Fruit fly (Drosophila melanogaster) ovary, adult (tissue): Measurements from ENCODE around the gene cact.

Experiments used
- CG17801 ChIP-seq: fragments of 200-800 bp; optimal IDR thresholded peaks from 2 replicates; lab custom pipeline; 2019; ENCODE audit warnings: missing biosample characterization, mild to moderate bottlenecking, missing genetic modification characterization, moderate library complexity; ENCODE audit not compliant: partially characterized antibody

The cact gene

DNA sequence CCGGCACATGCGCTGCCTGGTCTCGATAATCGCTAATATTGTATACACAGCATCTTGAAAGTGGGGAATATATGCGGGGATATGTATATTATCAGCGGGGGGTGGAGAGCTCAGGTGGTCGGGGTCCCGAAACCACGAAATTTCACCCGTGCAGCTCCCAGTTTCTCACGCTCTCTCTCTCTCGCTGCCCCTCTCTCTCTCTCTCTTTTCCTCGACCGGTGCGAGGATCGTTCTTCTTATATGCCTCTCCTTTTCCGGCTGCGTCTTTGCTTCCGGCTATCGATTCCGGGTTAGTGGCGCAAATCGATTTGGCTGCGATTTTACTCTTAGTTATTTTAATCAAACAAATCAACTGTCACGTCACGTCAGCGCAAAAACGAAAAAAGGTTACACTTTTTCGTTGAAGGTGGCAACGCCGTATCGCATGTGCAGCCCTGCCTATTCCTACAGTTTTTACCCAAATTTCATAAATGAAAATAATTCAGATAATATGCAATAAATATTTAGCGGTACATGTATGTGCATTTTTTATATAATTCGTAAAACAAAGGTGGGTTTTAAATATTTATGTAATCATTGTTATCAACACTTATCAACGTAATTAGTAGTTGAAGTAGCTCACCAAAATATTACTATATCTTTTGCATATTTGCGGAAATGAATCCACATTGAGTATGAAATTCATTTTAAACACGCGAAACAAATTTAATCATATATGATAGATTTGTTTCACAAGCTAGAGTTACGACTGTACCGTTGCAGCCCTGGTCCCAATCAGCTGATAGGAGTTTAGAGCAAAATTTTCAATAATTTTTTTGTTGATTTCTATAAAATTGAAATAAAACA lies 26.3 kb downstream of the cact start, which contains the start of the genes heix and CG17328:
Gene heix, minus strand, starts transcription at position 393 of the 846 bp plus-strand sequence.
Gene CG17328, plus strand, starts transcription at position 478 of the 846 bp plus-strand sequence.
- peak; percentile 55 for TF ChIP-seq CG17801 (GFP tag; lab: Kevin White, UChicago)

DNA sequence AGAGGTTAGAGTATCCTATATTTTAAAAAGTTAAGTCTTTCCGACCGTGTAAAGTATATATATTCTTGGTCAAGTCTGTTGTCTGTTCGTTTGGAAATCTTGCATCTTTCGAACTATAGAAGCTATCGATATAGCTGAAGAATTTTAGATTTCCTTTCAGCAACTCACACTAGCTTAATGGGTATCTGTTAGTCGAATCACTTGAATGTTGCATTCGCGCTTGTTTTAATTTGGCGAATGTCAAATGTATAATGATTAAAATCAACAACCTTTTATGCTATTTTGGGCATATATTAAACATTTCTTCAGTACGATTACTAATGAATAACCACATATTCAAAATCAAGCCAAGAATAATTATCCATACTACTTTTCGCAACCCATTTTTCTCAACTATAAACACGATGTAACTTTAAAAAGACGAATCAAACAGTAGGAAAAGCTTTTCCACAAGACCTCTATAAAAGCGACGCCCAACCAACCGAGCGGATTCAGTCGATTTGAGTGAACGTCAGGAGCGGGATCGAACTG lies 32.2 kb downstream of the cact start, which contains the start of gene Cyp303a1:
Gene Cyp303a1, plus strand, starts transcription at position 481 of the 531 bp plus-strand sequence.
- TF ChIP-seq CG17801 (GFP tag; lab: Kevin White, UChicago): no peak

DNA sequence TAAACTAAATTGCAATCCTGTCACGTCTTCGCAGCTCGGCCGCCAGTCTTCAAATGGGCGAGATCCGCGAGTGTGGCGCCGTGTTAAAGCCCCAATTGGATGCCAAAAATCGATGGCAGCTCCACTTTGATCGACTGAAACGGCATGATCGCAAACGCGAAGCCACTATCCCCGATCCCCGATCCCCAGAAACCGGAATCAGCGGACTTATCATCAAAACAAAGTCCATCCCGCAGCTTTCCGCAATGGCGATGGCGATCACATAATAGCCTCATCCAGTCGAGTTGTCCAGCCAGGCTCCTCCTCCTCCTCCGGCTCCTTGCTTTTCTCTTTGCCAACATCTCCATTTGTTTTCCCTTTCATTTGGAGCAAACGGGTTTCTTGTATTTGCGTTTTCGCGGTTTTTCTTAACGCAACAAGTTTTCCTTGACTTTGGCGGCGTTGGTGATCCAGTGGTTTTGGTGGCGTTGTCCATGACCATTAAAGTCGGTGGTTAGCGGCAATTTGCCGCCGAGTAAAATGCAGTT lies 33.0 kb downstream of the cact start, which contains the start of gene CG13258:
Gene CG13258, minus strand, starts transcription at position 51 of the 527 bp plus-strand sequence.
- no peak for TF ChIP-seq CG17801 (GFP tag; lab: Kevin White, UChicago)

DNA sequence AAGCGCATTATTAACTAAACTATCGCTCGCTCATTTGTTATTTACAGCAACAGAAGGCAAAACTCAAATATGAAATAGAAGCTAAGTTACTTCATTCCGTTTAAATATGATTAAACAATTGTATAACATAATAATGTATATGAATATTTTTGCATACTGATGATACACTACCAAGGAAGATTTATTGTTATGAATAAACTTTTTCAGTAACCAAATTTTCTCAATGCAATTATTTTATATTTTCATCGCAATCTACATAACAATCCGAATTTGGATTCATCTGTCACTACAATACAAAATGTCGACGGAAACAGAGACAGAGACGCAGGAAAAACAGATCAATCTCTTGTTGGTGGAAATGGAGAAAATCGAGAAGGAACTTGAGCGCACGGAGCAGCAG lies 35.0 kb downstream of the cact start, which contains the start of gene CG17329:
Gene CG17329, plus strand, starts transcription at position 301 of the 400 bp plus-strand sequence.
- no peak for TF ChIP-seq CG17801 (GFP tag; lab: Kevin White, UChicago)

DNA sequence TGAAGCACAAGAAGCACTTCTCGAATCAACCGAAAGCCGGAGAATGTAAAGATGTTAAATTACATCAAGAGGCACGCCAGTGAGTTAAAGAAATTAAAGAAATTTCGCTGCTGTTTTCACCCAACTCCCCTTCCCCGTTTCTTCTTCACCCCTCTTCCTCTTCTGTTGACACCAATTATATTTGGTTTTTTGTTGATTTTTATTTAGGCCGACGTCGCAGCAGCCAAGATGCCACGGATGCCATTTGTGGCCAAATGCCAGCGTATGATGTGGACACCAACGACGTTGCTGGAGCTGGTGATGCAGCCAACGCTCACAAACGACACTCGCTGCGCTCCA lies 37.6 kb downstream of the cact start:
- no peak for TF ChIP-seq CG17801 (GFP tag; lab: Kevin White, UChicago)

DNA sequence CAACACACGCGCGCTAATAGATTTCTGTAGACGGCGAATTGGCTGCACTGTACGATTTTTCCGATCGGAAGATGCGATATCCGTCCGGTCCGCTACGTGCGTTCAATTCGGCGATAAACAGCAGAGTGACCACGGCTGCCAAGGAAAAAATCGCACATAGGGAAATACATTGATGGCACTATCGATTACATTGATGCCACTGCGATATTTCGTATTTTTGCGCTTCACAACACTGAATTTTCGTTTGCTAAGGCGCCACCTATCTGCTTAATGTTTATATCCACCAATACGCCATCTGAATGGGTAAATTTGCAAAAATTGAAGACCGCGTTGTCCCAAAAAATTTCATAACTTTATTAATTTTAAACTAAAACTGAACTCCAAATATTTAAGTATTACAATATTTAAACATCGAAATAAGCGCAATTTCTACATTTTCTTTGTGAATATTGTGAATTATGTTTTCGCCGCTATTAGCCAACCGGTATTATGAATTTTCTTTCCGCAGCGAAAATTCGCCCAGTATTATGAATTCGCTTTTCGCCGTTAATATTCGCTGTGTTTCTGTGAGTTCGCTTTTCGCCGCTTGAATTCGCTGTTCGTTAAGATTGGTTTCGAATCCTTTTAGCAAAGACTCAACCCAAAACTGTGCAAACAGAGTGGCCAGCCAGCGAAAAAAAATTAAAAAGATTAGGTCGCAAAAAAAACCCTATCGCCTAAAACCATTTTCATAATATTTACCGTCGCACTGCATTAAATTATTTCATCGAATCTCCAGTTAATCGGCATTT lies 38.2 kb downstream of the cact start, which contains the start of the genes crp and pkaap:
Gene crp, minus strand, starts transcription at position 129 of the 791 bp plus-strand sequence.
Gene pkaap, plus strand, starts transcription at position 689 of the 791 bp plus-strand sequence.
- peak; percentile 71 for TF ChIP-seq CG17801 (GFP tag; lab: Kevin White, UChicago)

DNA sequence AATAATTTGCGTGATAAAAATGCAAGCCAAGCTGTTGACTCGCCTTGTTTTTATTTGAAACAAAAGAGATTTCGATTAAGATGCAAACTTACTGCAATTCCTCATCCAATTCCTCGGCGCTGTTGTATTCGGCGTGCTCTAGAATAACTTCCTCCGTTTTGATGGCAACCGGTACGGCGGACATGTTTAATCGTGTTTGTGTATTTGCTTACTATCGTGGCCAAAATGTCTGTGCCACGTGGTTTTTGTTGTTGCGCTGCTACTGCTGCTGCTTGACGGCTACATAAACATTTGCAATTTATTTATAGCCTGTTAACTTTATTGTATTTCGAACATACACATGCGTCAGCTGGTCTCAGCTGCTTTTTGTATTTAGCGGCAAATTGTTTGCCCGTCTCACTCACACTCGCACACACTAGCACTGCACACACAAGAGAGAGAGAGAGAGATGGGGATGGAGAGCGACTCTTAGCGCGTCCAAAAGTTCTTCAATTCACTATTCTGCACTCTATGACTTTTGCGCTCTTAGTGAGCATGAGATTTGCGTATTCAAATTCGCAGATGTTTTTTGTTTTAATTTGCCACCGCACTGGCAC lies 38.9 kb downstream of the cact start:
- TF ChIP-seq CG17801 (GFP tag; lab: Kevin White, UChicago): no peak

DNA sequence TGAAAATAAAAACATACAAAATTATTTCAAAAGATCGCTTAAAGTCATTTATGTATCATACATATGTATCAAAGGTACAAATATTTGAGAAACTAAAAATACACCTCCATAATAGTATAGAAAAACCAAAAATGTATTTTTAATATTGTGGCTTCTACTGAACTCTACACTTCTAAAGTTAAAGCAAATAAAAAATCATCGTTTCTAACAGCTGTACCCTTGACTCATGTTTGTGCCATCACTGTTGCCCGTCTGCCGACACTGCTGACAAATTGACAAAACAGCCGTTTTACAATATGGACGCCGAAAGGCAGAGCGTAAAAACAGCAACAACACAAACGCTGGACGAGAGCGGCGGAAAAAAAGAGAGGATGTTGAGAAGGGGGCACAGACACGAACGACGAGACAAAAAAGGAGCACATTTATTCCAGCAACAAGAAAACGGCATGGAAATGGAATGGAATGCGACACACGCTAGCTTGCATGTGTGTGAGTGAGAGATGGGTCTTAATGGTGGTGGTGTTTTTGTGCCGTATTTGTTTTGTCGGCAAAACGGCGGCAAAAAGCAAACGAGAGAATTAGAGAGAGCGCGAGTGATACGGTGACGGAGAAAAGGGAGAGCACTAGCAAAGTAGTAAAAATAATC lies 39.5 kb downstream of the cact start:
- TF ChIP-seq CG17801 (GFP tag; lab: Kevin White, UChicago): peak; percentile 44

DNA sequence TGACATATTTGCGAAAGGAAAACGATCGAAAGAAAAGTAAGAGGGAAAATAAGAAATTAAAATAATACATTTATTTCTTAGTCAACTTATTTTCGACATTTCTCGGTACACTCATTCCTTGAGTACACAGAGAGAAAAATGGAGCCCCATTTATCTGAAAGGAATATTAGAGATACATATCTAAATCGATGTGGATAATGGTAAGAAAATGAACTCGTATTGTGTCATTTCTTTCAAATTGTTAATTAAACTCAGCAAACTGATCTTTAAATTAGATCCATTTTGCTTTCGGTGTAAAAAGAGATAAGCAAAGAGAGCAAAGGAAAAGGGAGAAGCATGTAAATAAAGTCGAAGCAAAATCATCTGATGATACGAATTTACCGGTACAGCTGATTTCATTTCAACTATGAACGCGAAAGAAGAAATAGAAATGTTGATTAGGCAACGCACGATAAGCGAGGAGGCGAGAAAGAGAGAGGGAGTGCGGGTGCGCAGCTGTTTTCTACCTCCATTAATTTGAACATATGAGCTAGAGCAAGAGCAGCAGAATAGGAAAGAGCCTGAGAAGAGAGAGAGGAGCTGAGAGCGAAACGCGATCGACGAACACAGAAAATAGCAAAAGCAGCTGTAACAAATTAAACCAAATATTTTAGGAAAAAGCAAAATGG lies 40.2 kb downstream of the cact start:
- TF ChIP-seq CG17801 (GFP tag; lab: Kevin White, UChicago): peak; percentile 80

DNA sequence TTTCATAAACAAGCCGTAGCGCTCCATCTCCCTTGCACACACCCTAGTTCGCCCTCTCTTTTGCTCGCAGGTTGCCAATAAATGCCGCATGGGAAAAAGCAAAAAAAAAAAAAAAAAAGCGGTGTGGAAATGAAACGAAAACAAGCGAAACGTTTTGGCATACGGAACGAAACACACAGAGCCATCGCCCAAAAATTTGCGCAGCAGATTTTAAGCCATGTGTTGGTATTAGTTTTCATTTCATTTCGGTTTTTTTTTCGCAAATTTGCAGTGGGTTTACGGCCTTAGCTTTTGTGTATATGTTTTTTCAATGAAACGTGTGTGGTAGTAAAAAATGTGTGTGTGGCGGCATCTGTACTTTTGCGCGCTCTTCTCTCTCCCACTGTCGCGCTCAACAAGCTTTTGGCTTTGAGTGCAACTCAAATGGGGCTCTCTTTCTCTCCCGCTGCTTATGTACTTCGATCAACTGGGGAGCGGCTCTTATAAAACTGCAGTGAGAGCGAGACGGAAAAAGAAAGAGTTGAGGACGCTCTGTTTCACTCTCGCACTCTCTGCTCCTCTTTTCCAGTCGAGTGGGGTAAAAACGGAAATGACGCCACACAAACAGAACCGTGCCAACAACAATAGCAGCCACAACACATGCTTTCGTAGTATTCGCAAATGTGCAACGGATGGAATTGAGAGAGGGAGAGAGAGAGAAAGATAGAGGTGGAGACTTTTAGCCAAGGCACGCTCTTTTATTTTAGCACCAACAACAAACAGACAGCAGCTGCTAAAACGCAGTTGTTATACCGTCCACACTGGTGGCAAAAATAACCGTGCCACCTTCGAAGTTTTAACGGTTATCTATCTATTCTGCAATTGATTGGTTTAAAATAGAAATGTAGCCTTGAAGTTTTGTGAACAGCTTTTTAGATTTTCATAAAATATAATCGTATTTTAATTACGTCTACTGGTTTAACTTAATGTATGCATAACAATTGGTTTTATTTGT lies 41.4 kb downstream of the cact start:
- TF ChIP-seq CG17801 (GFP tag; lab: Kevin White, UChicago): peak; percentile 76

DNA sequence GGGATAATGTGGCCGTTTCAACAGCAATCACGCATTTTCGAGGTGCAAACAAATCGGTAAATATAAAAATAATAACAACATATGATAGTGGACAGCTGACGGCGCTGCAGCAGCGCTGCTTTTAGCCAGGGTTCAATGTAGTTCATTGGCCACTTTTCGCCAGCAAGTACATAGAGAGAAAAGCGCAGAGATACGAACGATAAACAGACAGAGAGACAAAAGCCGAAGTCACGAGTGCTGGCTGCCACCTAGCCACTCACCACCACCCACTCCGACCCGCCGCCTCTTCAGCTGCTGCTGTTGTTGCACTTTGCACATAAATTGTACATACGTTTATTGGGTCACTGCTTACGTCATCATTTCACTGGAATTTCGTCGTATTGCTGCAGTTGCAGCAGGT lies 43.2 kb downstream of the cact start:
- no peak for TF ChIP-seq CG17801 (GFP tag; lab: Kevin White, UChicago)

DNA sequence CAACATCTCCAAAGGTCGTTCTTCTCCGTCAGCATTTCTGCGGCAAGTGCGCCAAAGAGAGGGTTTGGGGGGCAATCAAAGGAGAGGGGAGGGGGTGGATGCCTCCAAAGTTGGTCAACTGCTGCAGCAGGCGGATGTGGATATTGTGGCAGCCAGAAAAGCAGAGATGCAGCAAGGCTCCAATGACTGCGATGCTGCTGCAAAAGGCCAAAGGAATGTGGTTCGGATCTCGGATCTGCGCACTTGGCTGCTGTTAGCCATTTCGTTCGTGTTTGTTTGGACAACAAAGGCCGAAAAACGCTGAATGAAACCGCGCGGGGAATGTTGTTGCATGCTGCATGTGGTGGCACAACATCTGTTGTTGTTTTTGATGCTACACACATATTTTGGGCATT lies 43.9 kb downstream of the cact start:
- TF ChIP-seq CG17801 (GFP tag; lab: Kevin White, UChicago): no peak
